Worm (Caenorhabditis elegans) whole organism, midembryonic: ENCODE data around the gene fbxa-2.

ENCODE experiments used
- T22C8.4 ChIP-seq: fragments of 200-800 bp; sonication (Bioruptor generic); IDR thresholded peaks from 2 replicates; pipeline ENCODE4 v1.3.6; 2022; ENCODE audit warnings: missing genetic modification characterization, missing compliant biosample characterization
- cog-1 ChIP-seq: sonication (generic microtip); optimal IDR thresholded peaks from 2 replicates; lab custom pipeline; 2016; ENCODE audit warnings: missing genetic modification characterization, missing compliant biosample characterization
- flt-1 ChIP-seq: fragments of 200-800 bp; sonication (Bioruptor generic); IDR thresholded peaks from 2 replicates; pipeline ENCODE4 v1.3.6; 2022; ENCODE audit warnings: missing genetic modification characterization, missing compliant biosample characterization
- klf-2 ChIP-seq: fragments of 200-800 bp; sonication (Bioruptor generic); conservative IDR thresholded peaks from 2 replicates; pipeline ENCODE4 v1.3.6; 2022; ENCODE audit warnings: missing genetic modification reagents, missing genetic modification characterization, missing compliant biosample characterization
- med-1 ChIP-seq: sonication (generic microtip); optimal IDR thresholded peaks from 2 replicates; lab custom pipeline; 2017; ENCODE audit warnings: missing genetic modification characterization, mild to moderate bottlenecking, missing compliant biosample characterization, antibody characterized with exemption, missing genetic modification reagents; ENCODE audit not compliant: insufficient read depth
- ref-1 ChIP-seq: fragments of 200-800 bp; sonication (Bioruptor generic); conservative IDR thresholded peaks from 2 replicates; pipeline ENCODE4 v1.3.6; 2022; ENCODE audit warnings: missing genetic modification reagents, missing genetic modification characterization, missing compliant biosample characterization
- tab-1 ChIP-seq: fragments of 200-800 bp; sonication (Bioruptor generic); IDR thresholded peaks from 2 replicates; pipeline ENCODE4 v1.3.6; 2022; ENCODE audit warnings: missing genetic modification characterization, missing compliant biosample characterization
- ztf-23 ChIP-seq: fragments of 200-800 bp; sonication (Bioruptor generic); IDR thresholded peaks from 2 replicates; pipeline ENCODE4 v1.3.6; 2022; ENCODE audit warnings: missing genetic modification reagents, missing genetic modification characterization, missing compliant biosample characterization
- ztf-29 ChIP-seq: fragments of 200-800 bp; sonication (Bioruptor generic); IDR thresholded peaks from 2 replicates; pipeline ENCODE4 v1.3.6; 2022; ENCODE audit warnings: missing genetic modification reagents, missing genetic modification characterization, missing compliant biosample characterization

The fbxa-2 gene

ce11 chrV:16299834-16300233, 30.4 kb upstream of the fbxa-2 start:
- no peak for TF ChIP-seq klf-2 (GFP tag; lab: Robert Waterston, UW)
- TF ChIP-seq ztf-23 (GFP tag; lab: Robert Waterston, UW), result no peak
- TF ChIP-seq ztf-29 (GFP tag; lab: Robert Waterston, UW), result no peak
- TF ChIP-seq med-1 (GFP tag; lab: Kevin White, UChicago), result no peak
- TF ChIP-seq T22C8.4 (GFP tag; lab: Robert Waterston, UW), result no peak
- TF ChIP-seq flt-1, result no peak
- TF ChIP-seq ref-1 (GFP tag; lab: Robert Waterston, UW), result no peak
- TF ChIP-seq tab-1 (GFP tag; lab: Robert Waterston, UW), result no peak
- no peak for TF ChIP-seq cog-1 (tag; lab: Kevin White, UChicago)

DNA sequence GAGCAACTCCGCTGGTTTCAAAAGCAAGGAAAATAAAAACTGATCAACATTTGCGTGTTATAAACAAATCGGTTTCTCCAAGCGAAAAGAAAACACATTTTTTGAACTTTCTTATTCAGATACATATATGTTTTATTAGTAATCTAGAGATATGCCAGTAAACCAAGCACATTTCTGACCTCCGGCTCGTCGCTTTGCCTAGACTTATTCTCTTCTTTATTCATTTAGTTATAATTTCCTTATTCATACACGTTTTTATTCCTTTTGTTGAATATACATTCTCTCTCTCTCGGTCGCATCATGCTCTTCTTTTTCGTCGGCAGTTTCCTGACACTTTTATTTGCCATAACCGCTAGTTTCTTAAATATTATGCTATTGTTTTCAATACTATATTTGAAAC, 29.2 kb upstream of the fbxa-2 start, which contains the start of gene srbc-84:
Gene srbc-84, plus strand, starts transcription at position 301 of the 400 bp plus-strand sequence.
- TF ChIP-seq flt-1, result no peak
- no peak for TF ChIP-seq ztf-23 (GFP tag; lab: Robert Waterston, UW)
- TF ChIP-seq T22C8.4 (GFP tag; lab: Robert Waterston, UW), result no peak
- no peak for TF ChIP-seq ref-1 (GFP tag; lab: Robert Waterston, UW)
- no peak for TF ChIP-seq cog-1 (tag; lab: Kevin White, UChicago)
- no peak for TF ChIP-seq tab-1 (GFP tag; lab: Robert Waterston, UW)
- no peak for TF ChIP-seq med-1 (GFP tag; lab: Kevin White, UChicago)
- TF ChIP-seq klf-2 (GFP tag; lab: Robert Waterston, UW), result no peak
- no peak for TF ChIP-seq ztf-29 (GFP tag; lab: Robert Waterston, UW)

DNA sequence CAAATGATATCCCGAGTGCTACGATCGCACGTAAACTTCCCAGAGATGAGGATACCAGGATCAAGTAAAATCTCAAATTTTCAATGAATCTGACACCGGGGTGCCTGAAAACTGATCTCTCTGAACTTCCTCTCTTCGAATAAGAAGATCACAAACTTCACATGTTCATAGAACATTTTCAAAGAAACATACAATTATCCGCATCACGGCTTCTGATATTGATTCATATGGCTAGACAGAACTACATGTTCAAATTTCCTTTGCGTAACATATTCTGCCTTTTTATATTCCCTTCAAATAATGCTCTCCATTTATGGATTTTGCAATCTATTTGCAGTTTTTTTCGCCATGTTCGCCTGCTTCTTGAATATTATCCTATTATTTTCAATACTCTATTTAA, 27.6 kb upstream of the fbxa-2 start, which contains the start of gene srbc-83:
Gene srbc-83, plus strand, starts transcription at position 301 of the 400 bp plus-strand sequence.
- no peak for TF ChIP-seq ref-1 (GFP tag; lab: Robert Waterston, UW)
- TF ChIP-seq ztf-29 (GFP tag; lab: Robert Waterston, UW), result no peak
- TF ChIP-seq flt-1, result no peak
- no peak for TF ChIP-seq ztf-23 (GFP tag; lab: Robert Waterston, UW)
- no peak for TF ChIP-seq cog-1 (tag; lab: Kevin White, UChicago)
- TF ChIP-seq med-1 (GFP tag; lab: Kevin White, UChicago), result no peak
- TF ChIP-seq T22C8.4 (GFP tag; lab: Robert Waterston, UW), result no peak
- TF ChIP-seq klf-2 (GFP tag; lab: Robert Waterston, UW), result no peak
- TF ChIP-seq tab-1 (GFP tag; lab: Robert Waterston, UW), result no peak

DNA sequence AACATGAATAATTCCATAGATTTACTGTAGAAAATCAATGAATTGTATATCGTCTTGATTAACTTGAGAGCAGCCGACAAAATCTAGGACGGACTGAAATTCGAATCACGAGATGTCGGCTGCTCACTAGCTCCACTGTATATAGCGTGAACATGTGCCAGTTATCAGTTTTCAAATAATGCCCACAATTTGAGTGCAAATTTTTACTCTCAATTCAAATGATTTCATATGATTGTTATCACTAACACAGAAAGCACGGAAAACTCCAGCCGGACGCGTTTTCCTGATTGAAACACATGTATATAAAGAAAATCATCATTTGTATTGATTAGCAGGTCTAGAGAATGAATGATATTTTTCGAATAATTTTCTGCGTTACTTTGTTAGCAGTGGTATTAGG, 23.0 kb upstream of the fbxa-2 start, which contains the start of gene oac-5:
Gene oac-5, plus strand, starts transcription at position 301 of the 400 bp plus-strand sequence.
- TF ChIP-seq tab-1 (GFP tag; lab: Robert Waterston, UW) (no peak), ztf-23 (GFP tag; lab: Robert Waterston, UW) (no peak), ref-1 (GFP tag; lab: Robert Waterston, UW) (no peak), ztf-29 (GFP tag; lab: Robert Waterston, UW) (no peak)

DNA sequence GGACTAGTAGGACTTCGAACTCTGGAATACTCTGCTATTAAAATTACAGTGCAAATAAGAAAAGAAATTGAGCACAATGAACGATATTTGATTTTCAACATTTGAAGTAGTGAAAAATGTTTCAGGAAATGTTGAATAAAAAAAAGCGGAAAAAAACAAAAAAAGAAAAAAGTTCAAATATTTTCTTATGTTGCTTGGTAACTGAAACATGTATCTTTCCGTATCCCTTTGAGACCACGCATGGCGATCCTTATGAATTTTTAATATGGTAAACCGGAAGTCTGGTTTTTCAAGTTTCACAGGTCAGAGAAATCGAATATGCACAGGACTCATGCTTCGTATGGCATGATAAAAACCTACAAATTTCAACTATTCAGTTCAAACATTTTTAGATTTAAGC, 18.2 kb upstream of the fbxa-2 start, which contains the start of gene F28G4.3:
Gene F28G4.3, minus strand, starts transcription at position 101 of the 400 bp plus-strand sequence.
- TF ChIP-seq flt-1 (no peak), ztf-29 (GFP tag; lab: Robert Waterston, UW) (no peak), med-1 (GFP tag; lab: Kevin White, UChicago) (no peak), ztf-23 (GFP tag; lab: Robert Waterston, UW) (no peak), cog-1 (tag; lab: Kevin White, UChicago) (no peak), T22C8.4 (GFP tag; lab: Robert Waterston, UW) (no peak), klf-2 (GFP tag; lab: Robert Waterston, UW) (no peak), tab-1 (GFP tag; lab: Robert Waterston, UW) (no peak), ref-1 (GFP tag; lab: Robert Waterston, UW) (no peak)

DNA sequence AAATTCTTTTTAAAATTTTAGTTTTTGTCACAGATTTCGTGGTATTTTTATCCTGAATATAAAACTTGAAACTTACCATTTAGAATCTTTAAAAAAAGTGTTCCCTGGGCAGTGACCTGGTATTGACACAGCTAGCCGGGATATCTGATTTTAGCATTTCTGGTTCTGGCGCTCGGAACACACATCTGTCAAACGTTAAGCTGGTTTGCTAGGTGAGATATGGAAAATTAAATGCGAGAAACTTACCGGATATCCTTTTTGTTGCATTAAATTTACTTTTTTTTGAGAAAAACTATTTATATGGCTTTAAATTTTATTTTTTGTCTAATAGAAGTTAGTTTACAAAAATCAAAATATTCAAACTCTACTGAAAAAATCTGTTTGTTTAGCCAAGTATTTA, 16.3 kb upstream of the fbxa-2 start, which contains the start of gene F28G4.4:
Gene F28G4.4, minus strand, starts transcription at position 101 of the 400 bp plus-strand sequence.
- TF ChIP-seq ztf-29 (GFP tag; lab: Robert Waterston, UW) (no peak), med-1 (GFP tag; lab: Kevin White, UChicago) (no peak)

- TF ChIP-seq klf-2 (GFP tag; lab: Robert Waterston, UW), result no peak
- no peak for TF ChIP-seq ztf-29 (GFP tag; lab: Robert Waterston, UW)
- no peak for TF ChIP-seq tab-1 (GFP tag; lab: Robert Waterston, UW)
- no peak for TF ChIP-seq cog-1 (tag; lab: Kevin White, UChicago)
- no peak for TF ChIP-seq ref-1 (GFP tag; lab: Robert Waterston, UW)
- no peak for TF ChIP-seq flt-1
- TF ChIP-seq med-1 (GFP tag; lab: Kevin White, UChicago), result no peak
- no peak for TF ChIP-seq T22C8.4 (GFP tag; lab: Robert Waterston, UW)
- no peak for TF ChIP-seq ztf-23 (GFP tag; lab: Robert Waterston, UW)
Measured at ce11 chrV:16282147-16282546, 12.7 kb upstream of the fbxa-2 start, which contains the start of gene F28G4.2. Gene F28G4.2, minus strand, starts transcription at chrV:16282321.

DNA sequence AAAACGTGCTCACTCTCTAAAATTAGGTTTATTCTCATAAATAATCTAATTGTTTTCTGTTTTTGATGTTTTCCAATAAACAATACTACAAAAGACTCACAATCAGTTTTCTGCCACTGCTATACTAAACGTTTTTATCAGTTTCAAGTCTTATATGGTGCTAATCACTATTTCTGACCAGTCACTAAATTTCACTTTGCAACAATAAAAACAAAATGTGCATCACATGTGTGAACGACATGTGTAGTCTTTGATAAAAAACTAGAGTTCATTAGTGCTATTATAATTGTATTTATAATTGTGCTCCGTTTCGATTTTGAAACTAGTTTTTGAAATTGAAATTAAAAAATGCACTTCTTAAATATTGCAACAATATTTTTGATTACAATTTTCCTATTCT, 8.5 kb upstream of the fbxa-2 start, which contains the start of gene cyp-37B1:
Gene cyp-37B1, plus strand, starts transcription at position 199 of the 400 bp plus-strand sequence.
- TF ChIP-seq klf-2 (GFP tag; lab: Robert Waterston, UW), result no peak
- TF ChIP-seq med-1 (GFP tag; lab: Kevin White, UChicago), result no peak
- TF ChIP-seq cog-1 (tag; lab: Kevin White, UChicago), result no peak
- no peak for TF ChIP-seq ref-1 (GFP tag; lab: Robert Waterston, UW)
- no peak for TF ChIP-seq tab-1 (GFP tag; lab: Robert Waterston, UW)
- no peak for TF ChIP-seq ztf-23 (GFP tag; lab: Robert Waterston, UW)
- TF ChIP-seq flt-1, result no peak
- no peak for TF ChIP-seq T22C8.4 (GFP tag; lab: Robert Waterston, UW)
- TF ChIP-seq ztf-29 (GFP tag; lab: Robert Waterston, UW), result no peak

DNA sequence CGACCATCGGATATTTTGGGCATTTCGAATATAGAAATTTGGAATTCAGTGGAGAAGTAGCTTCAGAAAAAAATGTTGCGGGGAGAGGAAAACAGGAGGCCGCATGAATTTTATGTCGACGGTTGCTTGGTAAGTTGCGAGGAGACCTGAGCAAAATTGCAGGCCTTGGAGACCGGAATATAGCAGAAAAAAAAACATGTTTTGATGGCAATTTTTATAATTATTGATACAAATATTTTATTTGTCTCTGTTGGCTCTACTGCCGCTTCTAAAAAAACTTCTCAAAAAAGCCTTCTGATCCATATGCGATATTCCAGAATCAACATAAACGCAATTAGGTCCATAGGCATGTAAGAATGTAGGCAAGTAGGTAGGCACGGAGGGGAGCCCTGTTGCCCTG, 5.9 kb upstream of the fbxa-2 start, which contains the start of gene pacl-1:
Gene pacl-1, minus strand, starts transcription at position 101 of the 400 bp plus-strand sequence.
- TF ChIP-seq tab-1 (GFP tag; lab: Robert Waterston, UW), result no peak
